Fruit fly (Drosophila melanogaster) whole organism, prepupa: ENCODE data around the gene Rh4.
A peak's percentile ranks its signal among the peaks of the same experiment; 100 is the strongest.

Experiments
- Blimp-1 ChIP-seq: fragments of 200-800 bp; sonication (Bioruptor generic); optimal IDR thresholded peaks from 3 replicates; lab custom pipeline; 2017; ENCODE audit warnings: missing biosample characterization, missing genetic modification characterization, mild to moderate bottlenecking, moderate library complexity, missing genetic modification reagents
- CG10631 ChIP-seq: fragments of 200-800 bp; sonication (Bioruptor generic); optimal IDR thresholded peaks from 2 replicates; lab custom pipeline; 2016; ENCODE audit warnings: missing biosample characterization, missing genetic modification characterization
- CG11762 ChIP-seq: fragments of 200-800 bp; sonication (Bioruptor generic); optimal IDR thresholded peaks from 3 replicates; lab custom pipeline; 2016; ENCODE audit warnings: missing biosample characterization, missing genetic modification characterization; ENCODE audit not compliant: insufficient read depth
- CG11902 ChIP-seq: fragments of 200-800 bp; sonication (Bioruptor generic); optimal IDR thresholded peaks from 3 replicates; lab custom pipeline; 2016; ENCODE audit warnings: missing biosample characterization, missing genetic modification characterization
- CG15336 ChIP-seq: fragments of 200-800 bp; sonication (Bioruptor generic); IDR thresholded peaks from 2 replicates; pipeline ENCODE4 v1.3.6; 2022; ENCODE audit warnings: missing biosample characterization, missing genetic modification characterization
- CG1621 ChIP-seq: fragments of 200-800 bp; sonication (Bioruptor generic); optimal IDR thresholded peaks from 3 replicates; lab custom pipeline; 2018; ENCODE audit warnings: missing biosample characterization, mild to moderate bottlenecking, missing genetic modification characterization
- CG31627 ChIP-seq: fragments of 200-800 bp; sonication (Bioruptor generic); optimal IDR thresholded peaks from 3 replicates; lab custom pipeline; 2016; ENCODE audit warnings: missing biosample characterization, missing genetic modification characterization
- CG32006 ChIP-seq: fragments of 200-800 bp; sonication (Bioruptor generic); optimal IDR thresholded peaks from 3 replicates; lab custom pipeline; 2017; ENCODE audit warnings: missing biosample characterization, mild to moderate bottlenecking, missing genetic modification characterization
- CG3919 ChIP-seq: fragments of 200-800 bp; sonication (Bioruptor generic); optimal IDR thresholded peaks from 3 replicates; lab custom pipeline; 2016; ENCODE audit warnings: missing biosample characterization, missing genetic modification characterization
- CG4318 ChIP-seq: fragments of 200-800 bp; sonication (Bioruptor generic); optimal IDR thresholded peaks from 3 replicates; lab custom pipeline; 2017; ENCODE audit warnings: missing biosample characterization, mild to moderate bottlenecking, missing genetic modification characterization
- CG6163 ChIP-seq: fragments of 200-800 bp; sonication (Bioruptor generic); IDR thresholded peaks from 3 replicates; pipeline ENCODE4 v1.3.6; 2022; ENCODE audit warnings: missing biosample characterization, missing genetic modification characterization
- CG6276 ChIP-seq: fragments of 200-800 bp; sonication (Bioruptor generic); optimal IDR thresholded peaks from 2 replicates; lab custom pipeline; 2017; ENCODE audit warnings: missing biosample characterization, mild to moderate bottlenecking, missing genetic modification characterization
- CG6808 ChIP-seq: fragments of 200-800 bp; sonication (Bioruptor generic); optimal IDR thresholded peaks from 3 replicates; lab custom pipeline; 2017; ENCODE audit warnings: missing biosample characterization, missing genetic modification characterization, mild to moderate bottlenecking, moderate library complexity, missing genetic modification reagents
- CG6854 ChIP-seq: fragments of 200-800 bp; sonication (Bioruptor generic); optimal IDR thresholded peaks from 2 replicates; lab custom pipeline; 2017; ENCODE audit warnings: missing biosample characterization, mild to moderate bottlenecking, missing genetic modification characterization
- CG7368 ChIP-seq: fragments of 200-800 bp; sonication (Bioruptor generic); optimal IDR thresholded peaks from 3 replicates; lab custom pipeline; 2016; ENCODE audit warnings: missing biosample characterization, missing genetic modification characterization
- CG8119 ChIP-seq: fragments of 200-800 bp; sonication (Bioruptor generic); IDR thresholded peaks from 3 replicates; pipeline ENCODE4 v1.3.6; 2022; ENCODE audit warnings: missing biosample characterization, missing genetic modification characterization
- CG8319 ChIP-seq: fragments of 200-800 bp; sonication (Bioruptor generic); optimal IDR thresholded peaks from 3 replicates; lab custom pipeline; 2016; ENCODE audit warnings: missing biosample characterization, missing genetic modification characterization
- CG8632 ChIP-seq: fragments of 200-800 bp; sonication (Bioruptor generic); optimal IDR thresholded peaks from 3 replicates; lab custom pipeline; 2016; ENCODE audit warnings: missing biosample characterization, missing genetic modification characterization
- CG9139 ChIP-seq: fragments of 200-800 bp; sonication (Bioruptor generic); optimal IDR thresholded peaks from 3 replicates; lab custom pipeline; 2017; ENCODE audit warnings: missing biosample characterization, mild to moderate bottlenecking, missing genetic modification characterization
- Eip75B ChIP-seq: fragments of 200-800 bp; sonication (Bioruptor generic); optimal IDR thresholded peaks from 3 replicates; lab custom pipeline; 2016; ENCODE audit warnings: missing biosample characterization, missing genetic modification characterization
- Eip78C ChIP-seq: fragments of 200-800 bp; sonication (Bioruptor generic); peaks from one replicate; lab custom pipeline; 2016; ENCODE audit warnings: missing biosample characterization, missing genetic modification characterization
- Eip93F ChIP-seq: fragments of 200-800 bp; sonication (Bioruptor generic); optimal IDR thresholded peaks from 2 replicates; lab custom pipeline; 2016; ENCODE audit warnings: missing biosample characterization, mild to moderate bottlenecking, missing genetic modification characterization
- Ets96B ChIP-seq: fragments of 200-800 bp; optimal IDR thresholded peaks from 2 replicates; lab custom pipeline; 2019; ENCODE audit warnings: missing biosample characterization, mild to moderate bottlenecking, missing genetic modification characterization, moderate library complexity
- Gug ChIP-seq: fragments of 200-800 bp; sonication (Bioruptor generic); IDR thresholded peaks from 2 replicates; pipeline ENCODE4 v1.3.6; 2022; ENCODE audit warnings: missing biosample characterization, missing genetic modification characterization
- Hr38 ChIP-seq: sonication (Bioruptor generic); optimal IDR thresholded peaks from 2 replicates; lab custom pipeline; 2016; ENCODE audit warnings: missing biosample characterization, missing genetic modification characterization
- Hr39 ChIP-seq: fragments of 200-800 bp; sonication (Bioruptor generic); optimal IDR thresholded peaks from 2 replicates; lab custom pipeline; 2016; ENCODE audit warnings: missing biosample characterization, missing genetic modification characterization
- Hr4 ChIP-seq: fragments of 200-800 bp; sonication (Bioruptor generic); optimal IDR thresholded peaks from 3 replicates; lab custom pipeline; 2016; ENCODE audit warnings: missing biosample characterization, missing genetic modification characterization
- Lpt ChIP-seq: fragments of 200-800 bp; sonication (Bioruptor generic); optimal IDR thresholded peaks from 3 replicates; lab custom pipeline; 2016; ENCODE audit warnings: missing biosample characterization, missing genetic modification characterization
- Met ChIP-seq: fragments of 200-800 bp; sonication (Bioruptor generic); optimal IDR thresholded peaks from 3 replicates; lab custom pipeline; 2016; ENCODE audit warnings: missing biosample characterization, missing genetic modification characterization
- OdsH ChIP-seq: fragments of 200-800 bp; sonication (Bioruptor generic); optimal IDR thresholded peaks from 3 replicates; lab custom pipeline; 2016; ENCODE audit warnings: missing biosample characterization, missing genetic modification characterization
- Sox102F ChIP-seq: fragments of 200-800 bp; sonication (Bioruptor generic); optimal IDR thresholded peaks from 2 replicates; lab custom pipeline; 2016; ENCODE audit warnings: missing biosample characterization, mild to moderate bottlenecking, missing genetic modification characterization
- Sox14 ChIP-seq: fragments of 200-800 bp; sonication (Bioruptor generic); optimal IDR thresholded peaks from 3 replicates; lab custom pipeline; 2016; ENCODE audit warnings: missing biosample characterization, missing genetic modification characterization
- Sox15 ChIP-seq: fragments of 200-800 bp; sonication (Bioruptor generic); optimal IDR thresholded peaks from 3 replicates; lab custom pipeline; 2016; ENCODE audit warnings: missing biosample characterization, missing genetic modification characterization
- achi ChIP-seq: fragments of 200-800 bp; sonication (Bioruptor generic); optimal IDR thresholded peaks from 3 replicates; lab custom pipeline; 2016; ENCODE audit warnings: missing biosample characterization, missing genetic modification characterization
- cyc ChIP-seq: fragments of 200-800 bp; sonication (Bioruptor generic); optimal IDR thresholded peaks from 3 replicates; lab custom pipeline; 2016; ENCODE audit warnings: missing biosample characterization, missing genetic modification characterization
- dsx ChIP-seq: fragments of 200-800 bp; optimal IDR thresholded peaks from 3 replicates; lab custom pipeline; 2019; ENCODE audit warnings: missing biosample characterization, mild to moderate bottlenecking, missing genetic modification characterization, moderate library complexity; ENCODE audit not compliant: poor library complexity, severe bottlenecking
- eg ChIP-seq: fragments of 200-800 bp; sonication (Bioruptor generic); IDR thresholded peaks from 3 replicates; pipeline ENCODE4 v1.3.6; 2022; ENCODE audit warnings: missing biosample characterization, missing genetic modification characterization
- fd59A ChIP-seq: fragments of 200-800 bp; sonication (Bioruptor generic); optimal IDR thresholded peaks from 2 replicates; lab custom pipeline; 2017; ENCODE audit warnings: missing biosample characterization, mild to moderate bottlenecking, missing genetic modification characterization, missing genetic modification reagents
- net ChIP-seq: fragments of 200-800 bp; sonication (Bioruptor generic); optimal IDR thresholded peaks from 3 replicates; lab custom pipeline; 2016; ENCODE audit warnings: missing biosample characterization, missing genetic modification characterization
- salr ChIP-seq, 2 experiments: fragments of 200-800 bp; sonication (Bioruptor generic); optimal IDR thresholded peaks; 3 replicates each; lab custom pipeline; 2016 to 2018; ENCODE audit warnings: missing biosample characterization in 2 of 2, missing genetic modification characterization in 2 of 2, mild to moderate bottlenecking in 1 of 2
- spab ChIP-seq: fragments of 200-800 bp; sonication (Bioruptor generic); optimal IDR thresholded peaks from 2 replicates; lab custom pipeline; 2017; ENCODE audit warnings: missing biosample characterization, mild to moderate bottlenecking, missing genetic modification characterization, missing genetic modification reagents
- ss ChIP-seq, 2 experiments: fragments of 200-800 bp; sonication (Bioruptor generic); optimal IDR thresholded peaks; 2 replicates in 1 of 2; 3 replicates in 1 of 2; lab custom pipeline; 2017 to 2018; ENCODE audit warnings: mild to moderate bottlenecking in 2 of 2, missing biosample characterization in 2 of 2, missing genetic modification characterization in 2 of 2, moderate library complexity in 1 of 2
- vri ChIP-seq: fragments of 200-800 bp; sonication (Bioruptor generic); optimal IDR thresholded peaks from 3 replicates; lab custom pipeline; 2016; ENCODE audit warnings: missing biosample characterization, mild to moderate bottlenecking, missing genetic modification characterization

Rh4 gene

dm6 chr3L:16862284-16862683 is at the start of gene Rh4:
Rh4 (minus strand) TSS chr3L:16862517.
- no peak for TF ChIP-seq Hr4 (GFP tag; lab: Kevin White, UChicago)
- no peak for TF ChIP-seq CG8632 (GFP tag; lab: Kevin White, UChicago)
- TF ChIP-seq dsx (GFP tag; lab: Kevin White, UChicago): no peak
- TF ChIP-seq CG31627: no peak
- TF ChIP-seq OdsH (GFP tag; lab: Kevin White, UChicago): no peak
- no peak for TF ChIP-seq vri (GFP tag; lab: Kevin White, UChicago)
- TF ChIP-seq eg (GFP tag; lab: Robert Waterston, UW): no peak
- TF ChIP-seq CG3919 (GFP tag; lab: Kevin White, UChicago): no peak
- TF ChIP-seq CG32006 (GFP tag; lab: Kevin White, UChicago): no peak

DNA sequence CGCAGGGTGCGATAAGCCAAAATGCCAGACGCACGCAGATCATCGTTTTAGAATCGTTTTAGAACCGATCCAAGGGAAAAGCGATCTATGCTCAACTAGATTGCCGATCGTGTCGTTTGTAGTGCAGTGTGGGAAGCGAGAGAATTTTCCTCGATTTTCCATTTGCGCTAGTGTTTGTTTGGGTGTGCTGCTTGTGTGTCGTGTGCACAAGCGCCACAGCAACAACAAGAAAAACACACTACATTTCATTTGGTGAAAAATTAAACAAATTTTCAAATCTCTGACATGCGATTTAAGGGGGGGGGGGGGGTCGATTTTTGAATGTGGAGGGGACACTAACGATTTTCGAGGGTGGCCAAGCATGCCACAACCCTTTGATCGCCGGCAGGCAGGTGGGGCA is 48.1 kb upstream of the Rh4 start:
- no peak for TF ChIP-seq CG6276 (GFP tag; lab: Kevin White, UChicago)
- no peak for TF ChIP-seq Sox102F (GFP tag; lab: Kevin White, UChicago)
- no peak for TF ChIP-seq Ets96B (tag; lab: Kevin White, UChicago)
- TF ChIP-seq eg (GFP tag; lab: Robert Waterston, UW): no peak
- no peak for TF ChIP-seq CG9139 (GFP tag; lab: Kevin White, UChicago)
- no peak for TF ChIP-seq CG31627
- TF ChIP-seq Gug (GFP tag; lab: Robert Waterston, UW): no peak
- TF ChIP-seq CG8632 (GFP tag; lab: Kevin White, UChicago): no peak
- no peak for TF ChIP-seq Hr38

dm6 chr3L:16896408-16896807 is 34.1 kb upstream of the Rh4 start:
- TF ChIP-seq CG6276 (GFP tag; lab: Kevin White, UChicago): no peak
- TF ChIP-seq CG1621 (tag; lab: Kevin White, UChicago): no peak
- TF ChIP-seq CG6854 (GFP tag; lab: Kevin White, UChicago): no peak
- peak; percentile 24 for TF ChIP-seq vri (GFP tag; lab: Kevin White, UChicago)
- peak; percentile 4 for TF ChIP-seq CG3919 (GFP tag; lab: Kevin White, UChicago)
- TF ChIP-seq Lpt (GFP tag; lab: Kevin White, UChicago): peak; percentile 7
- no peak for TF ChIP-seq Eip93F (GFP tag; lab: Kevin White, UChicago)
- TF ChIP-seq salr (GFP tag; optimal IDR thresholded peaks at IDR 0.05; lab: Kevin White, UChicago): no peak
- TF ChIP-seq Sox102F (GFP tag; lab: Kevin White, UChicago): no peak
- no peak for TF ChIP-seq Blimp-1 (GFP tag; lab: Kevin White, UChicago)
- TF ChIP-seq net (GFP tag; lab: Kevin White, UChicago): no peak
- no peak for TF ChIP-seq Met (GFP tag; lab: Kevin White, UChicago)
- no peak for TF ChIP-seq CG10631 (GFP tag; lab: Kevin White, UChicago)
- no peak for TF ChIP-seq spab (GFP tag; lab: Kevin White, UChicago)
- no peak for TF ChIP-seq Hr4 (GFP tag; lab: Kevin White, UChicago)
- 0 out of 3 replicates have a peak, but pooled peaks have one; percentile 32 for TF ChIP-seq eg (GFP tag; lab: Robert Waterston, UW)

DNA sequence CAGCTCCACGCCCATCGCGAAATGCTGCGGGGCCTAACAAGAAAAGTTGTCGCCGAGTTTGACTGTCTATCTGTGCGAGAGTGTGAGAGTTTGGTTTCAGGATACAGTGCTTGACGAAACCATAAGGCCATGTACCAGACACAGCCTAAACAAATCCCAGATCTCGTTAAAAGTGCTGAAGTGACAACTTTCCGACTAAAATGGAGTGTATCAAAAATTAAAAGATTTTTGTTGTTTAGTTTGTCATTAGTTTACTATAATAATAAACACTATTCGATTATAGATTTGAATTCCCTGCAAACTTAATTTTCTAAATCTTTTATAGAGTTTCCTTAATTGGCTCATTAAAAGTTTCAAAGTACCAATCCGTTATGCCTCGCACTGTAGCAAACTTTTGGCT is 31.3 kb upstream of the Rh4 start:
- TF ChIP-seq Sox14 (no peak), CG6276 (GFP tag; lab: Kevin White, UChicago) (peak; percentile 45), CG7368 (GFP tag; lab: Kevin White, UChicago) (no peak), CG11762 (GFP tag; lab: Kevin White, UChicago) (no peak), Eip75B (GFP tag; lab: Kevin White, UChicago) (no peak), CG4318 (GFP tag; lab: Kevin White, UChicago) (peak; percentile 13), CG11902 (GFP tag; lab: Kevin White, UChicago) (no peak), CG8119 (GFP tag; lab: Robert Waterston, UW) (peak; percentile 73), achi (GFP tag; lab: Kevin White, UChicago) (no peak), Hr39 (GFP tag; lab: Kevin White, UChicago) (no peak), fd59A (no peak), salr (GFP tag; optimal IDR thresholded peaks at IDR 0.05; lab: Kevin White, UChicago) (no peak), Hr4 (GFP tag; lab: Kevin White, UChicago) (peak; percentile 64), Eip78C (no peak), CG8319 (GFP tag; lab: Kevin White, UChicago) (no peak), eg (GFP tag; lab: Robert Waterston, UW) (0 out of 3 replicates have a peak, but pooled peaks have one; percentile 47), CG6163 (GFP tag; lab: Robert Waterston, UW) (0 out of 3 replicates have a peak, but pooled peaks have one; percentile 12), CG6808 (GFP tag; lab: Kevin White, UChicago) (no peak), ss (GFP tag; optimal IDR thresholded peaks at IDR 0.05; lab: Kevin White, UChicago) (no peak), CG15336 (GFP tag; lab: Robert Waterston, UW) (peak; percentile 52; the same call in 1 of the 2 replicates), CG6854 (GFP tag; lab: Kevin White, UChicago) (no peak), Sox15 (GFP tag; lab: Kevin White, UChicago) (no peak), cyc (GFP tag; lab: Kevin White, UChicago) (no peak), net (GFP tag; lab: Kevin White, UChicago) (no peak), CG9139 (GFP tag; lab: Kevin White, UChicago) (no peak), Sox102F (GFP tag; lab: Kevin White, UChicago) (no peak)
